Worm (Caenorhabditis elegans) whole organism, L1 larva: ENCODE results near the gene pgp-8.
A peak's percentile ranks its signal among the peaks of the same experiment; 100 is the strongest.

Source experiments
- aha-1 ChIP-seq: fragments of 150-350 bp; optimal IDR thresholded peaks from 2 replicates; lab custom pipeline; 2014; ENCODE audit warnings: missing biosample characterization, missing genetic modification characterization
- ceh-8 ChIP-seq: fragments of 200-800 bp; sonication (Bioruptor generic); optimal IDR thresholded peaks from 2 replicates; lab custom pipeline; 2018; ENCODE audit warnings: mild to moderate bottlenecking, missing genetic modification characterization, moderate library complexity, missing compliant biosample characterization
- ces-1 ChIP-seq: fragments of 150-350 bp; optimal IDR thresholded peaks from 2 replicates; lab custom pipeline; 2014; ENCODE audit warnings: missing biosample characterization, missing genetic modification reagents, missing genetic modification characterization
- elt-2 ChIP-seq: sonication (generic microtip); optimal IDR thresholded peaks from 2 replicates; lab custom pipeline; 2016; ENCODE audit warnings: missing genetic modification characterization, mild to moderate bottlenecking, inconsistent platforms, missing compliant biosample characterization, missing genetic modification reagents
- jun-1 ChIP-seq: fragments of 150-350 bp; optimal IDR thresholded peaks from 2 replicates; lab custom pipeline; 2014; ENCODE audit warnings: missing biosample characterization, missing genetic modification reagents, missing genetic modification characterization
- lin-13 ChIP-seq: fragments of 150-350 bp; optimal IDR thresholded peaks from 2 replicates; lab custom pipeline; 2014; ENCODE audit warnings: missing biosample characterization, missing genetic modification reagents, missing genetic modification characterization
- lin-15B ChIP-seq: fragments of 150-350 bp; sonication (generic microtip); optimal IDR thresholded peaks from 3 replicates; lab custom pipeline; 2014; ENCODE audit warnings: missing biosample characterization, missing genetic modification characterization
- lin-35 ChIP-seq, 2 experiments: fragments of 150-350 bp; optimal IDR thresholded peaks; 2 replicates each; lab custom pipeline; 2014; ENCODE audit warnings: missing biosample characterization in 2 of 2, missing genetic modification characterization in 2 of 2, missing genetic modification reagents in 2 of 2
- mdl-1 ChIP-seq, 2 experiments: fragments of 150-350 bp; optimal IDR thresholded peaks; 2 replicates each; lab custom pipeline; 2014 to 2017; ENCODE audit warnings: missing biosample characterization in 2 of 2, missing genetic modification characterization in 2 of 2, inconsistent platforms in 1 of 2
- rnt-1 ChIP-seq: sonication (generic microtip); optimal IDR thresholded peaks from 2 replicates; lab custom pipeline; 2016; ENCODE audit warnings: mild to moderate bottlenecking, missing genetic modification characterization, moderate library complexity, missing compliant biosample characterization
- unc-98 ChIP-seq: fragments of 200-800 bp; sonication (Bioruptor generic); IDR thresholded peaks from 2 replicates; pipeline ENCODE4 v1.3.6; 2022; ENCODE audit warnings: missing genetic modification characterization, missing compliant biosample characterization

- TF ChIP-seq aha-1 (tag; lab: Kevin White, UChicago) (no peak), elt-2 (tag; lab: Kevin White, UChicago) (peak; percentile 61), rnt-1 (tag; lab: Kevin White, UChicago) (peak; percentile 61), ces-1 (GFP tag; lab: Kevin White, UChicago) (no peak), mdl-1 (tag; optimal IDR thresholded peaks at IDR 0.05; lab: Kevin White, UChicago) (peak in 1 of 2 experiments; percentile 27), lin-35 (GFP tag; optimal IDR thresholded peaks at IDR 0.05; lab: Kevin White, UChicago) (peak; percentile 40 to 54), lin-15B (no peak), unc-98 (no peak), ceh-8 (GFP tag; lab: Kevin White, UChicago) (no peak), jun-1 (peak; percentile 7), lin-13 (peak; percentile 7)
Measured at ce11 chrX:10900079-10900724, 36.0 kb upstream of the pgp-8 start, which contains the start of gene suca-1.
